Worm (Caenorhabditis elegans) whole organism, early embryonic: Measurements from ENCODE around the gene sec-31.

Source experiments
- B0310.2 ChIP-seq: sonication (generic microtip); optimal IDR thresholded peaks from 2 replicates; lab custom pipeline; 2016; ENCODE audit warnings: mild to moderate bottlenecking, missing genetic modification characterization, missing compliant biosample characterization
- aly-1 ChIP-seq: sonication (generic microtip); optimal IDR thresholded peaks from 2 replicates; lab custom pipeline; 2016; ENCODE audit warnings: missing genetic modification characterization, missing compliant biosample characterization
- ama-1 ChIP-seq: fragments of 150-350 bp; optimal IDR thresholded peaks from 2 replicates; lab custom pipeline; 2014
- ets-7 ChIP-seq: sonication (generic microtip); optimal IDR thresholded peaks from 2 replicates; lab custom pipeline; 2016; ENCODE audit warnings: missing genotype, missing genetic modification characterization, missing compliant biosample characterization
- flt-1 ChIP-seq: fragments of 200-800 bp; sonication (Bioruptor generic); IDR thresholded peaks from 2 replicates; pipeline ENCODE4 v1.3.6; 2022; ENCODE audit warnings: missing genetic modification characterization, missing compliant biosample characterization
- hmg-4 ChIP-seq: fragments of 200-800 bp; sonication (Bioruptor generic); optimal IDR thresholded peaks from 2 replicates; lab custom pipeline; 2018; ENCODE audit warnings: mild to moderate bottlenecking, missing genetic modification characterization, missing compliant biosample characterization
- hnd-1 ChIP-seq: sonication (generic microtip); optimal IDR thresholded peaks from 2 replicates; lab custom pipeline; 2016; ENCODE audit warnings: missing genetic modification characterization, missing compliant biosample characterization
- pes-1 ChIP-seq: fragments of 200-800 bp; sonication (Bioruptor generic); IDR thresholded peaks from 2 replicates; pipeline ENCODE4 v1.3.6; 2022; ENCODE audit warnings: missing genetic modification reagents, missing genetic modification characterization, missing compliant biosample characterization
- sea-1 ChIP-seq: fragments of 200-800 bp; sonication (Bioruptor generic); conservative IDR thresholded peaks from 2 replicates; pipeline ENCODE4 v1.3.6; 2022; ENCODE audit warnings: missing genetic modification characterization, missing compliant biosample characterization
- tbx-11 ChIP-seq: fragments of 200-800 bp; sonication (Bioruptor generic); IDR thresholded peaks from 2 replicates; pipeline ENCODE4 v1.3.6; 2022; ENCODE audit warnings: missing genetic modification characterization, missing compliant biosample characterization

DNA sequence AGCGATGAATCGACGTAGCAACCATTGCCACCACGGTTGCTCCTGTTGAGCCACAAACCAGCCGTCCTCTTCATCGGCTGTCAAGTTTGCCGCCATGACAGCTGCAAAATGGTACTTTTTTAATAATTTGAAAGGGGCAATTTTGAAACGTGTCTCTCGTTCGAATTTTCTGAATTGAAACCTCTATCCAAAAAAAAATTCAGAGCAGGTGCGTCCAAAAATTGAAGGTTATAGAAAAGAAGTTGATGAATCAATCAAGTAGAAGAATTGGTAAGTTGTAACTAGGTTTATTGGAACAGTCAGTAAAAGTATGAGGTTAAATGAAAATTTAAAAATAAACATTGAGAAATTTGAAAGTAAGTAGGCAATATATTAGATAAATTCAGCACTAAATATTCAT is 10.2 kb downstream of the sec-31 start, which contains the start of gene T01G1.4:
- TF ChIP-seq hmg-4 (GFP tag; lab: Kevin White, UChicago) (no peak), tbx-11 (GFP tag; lab: Robert Waterston, UW) (no peak), ama-1 (lab: Kevin White, UChicago) (no peak), aly-1 (tag; lab: Kevin White, UChicago) (no peak), flt-1 (GFP tag; lab: Robert Waterston, UW) (no peak), ets-7 (tag; lab: Kevin White, UChicago) (no peak), pes-1 (GFP tag; lab: Robert Waterston, UW) (no peak), hnd-1 (no peak), sea-1 (GFP tag; lab: Robert Waterston, UW) (no peak), B0310.2 (tag; lab: Kevin White, UChicago) (no peak)
